Fruit fly (Drosophila melanogaster) whole organism, embryonic: Measurements from ENCODE around the gene fd96Ca.

Source experiments
- Antp ChIP-seq: fragments of 200-800 bp; sonication (Bioruptor generic); optimal IDR thresholded peaks from 3 replicates; lab custom pipeline; 2016; ENCODE audit warnings: missing biosample characterization, missing genetic modification characterization
- Awh ChIP-seq: fragments of 200-800 bp; sonication (Bioruptor generic); IDR thresholded peaks from 2 replicates; pipeline ENCODE4, ENCODE4 v1.3.6; 2022; ENCODE audit warnings: missing biosample characterization, missing genetic modification characterization
- CG10431 ChIP-seq: fragments of 200-800 bp; sonication (Bioruptor generic); optimal IDR thresholded peaks from 3 replicates; lab custom pipeline; 2018; ENCODE audit warnings: missing biosample characterization, mild to moderate bottlenecking, missing genetic modification characterization
- CG10979 ChIP-seq: fragments of 200-800 bp; sonication (Bioruptor generic); optimal IDR thresholded peaks from 2 replicates; lab custom pipeline; 2018; ENCODE audit warnings: missing biosample characterization, mild to moderate bottlenecking, missing genetic modification characterization, moderate library complexity
- CG12219 ChIP-seq: fragments of 200-800 bp; sonication (Bioruptor generic); optimal IDR thresholded peaks from 3 replicates; lab custom pipeline; 2018; ENCODE audit warnings: missing biosample characterization, mild to moderate bottlenecking, missing genetic modification characterization
- CG14965 ChIP-seq: fragments of 200-800 bp; sonication (Bioruptor generic); optimal IDR thresholded peaks from 2 replicates; lab custom pipeline; 2016; ENCODE audit warnings: missing biosample characterization, missing genetic modification characterization, borderline replicate concordance
- CG1832 ChIP-seq: fragments of 200-800 bp; sonication (Bioruptor generic); optimal IDR thresholded peaks from 2 replicates; lab custom pipeline; 2017; ENCODE audit warnings: missing biosample characterization, mild to moderate bottlenecking, missing genetic modification characterization, inconsistent platforms
- CG2116 ChIP-seq: fragments of 200-800 bp; sonication (Bioruptor generic); optimal IDR thresholded peaks from 3 replicates; lab custom pipeline; 2018; ENCODE audit warnings: missing biosample characterization, mild to moderate bottlenecking, missing genetic modification characterization
- CG30020 ChIP-seq: fragments of 200-800 bp; optimal IDR thresholded peaks from 2 replicates; lab custom pipeline; 2019; ENCODE audit warnings: missing biosample characterization, mild to moderate bottlenecking, missing genetic modification characterization, moderate library complexity
- CG32532 ChIP-seq: fragments of 200-800 bp; sonication (Bioruptor generic); IDR thresholded peaks from 2 replicates; pipeline ENCODE4 v1.3.6; 2022; ENCODE audit warnings: missing biosample characterization, missing genetic modification characterization
- CG32772 ChIP-seq: fragments of 200-800 bp; sonication (Bioruptor generic); IDR thresholded peaks from 2 replicates; pipeline ENCODE4 v1.3.6; 2022; ENCODE audit warnings: missing biosample characterization, missing genetic modification characterization
- CG3995 ChIP-seq: fragments of 200-800 bp; sonication (Bioruptor generic); optimal IDR thresholded peaks from 3 replicates; lab custom pipeline; 2016; ENCODE audit warnings: missing biosample characterization, missing genetic modification characterization
- CG4328 ChIP-seq: fragments of 200-800 bp; sonication (Bioruptor generic); optimal IDR thresholded peaks from 3 replicates; lab custom pipeline; 2017; ENCODE audit warnings: missing biosample characterization, missing genetic modification reagents, missing genetic modification characterization
- CG6683 ChIP-seq: fragments of 200-800 bp; sonication (Bioruptor generic); optimal IDR thresholded peaks from 2 replicates; lab custom pipeline; 2017; ENCODE audit warnings: missing biosample characterization, mild to moderate bottlenecking, missing genetic modification characterization, missing genetic modification reagents
- CG6813 ChIP-seq: fragments of 200-800 bp; sonication (Bioruptor generic); optimal IDR thresholded peaks from 2 replicates; lab custom pipeline; 2017; ENCODE audit warnings: missing biosample characterization, missing genetic modification characterization, mild to moderate bottlenecking, moderate library complexity, missing genetic modification reagents
- CTCF ChIP-seq: fragments of 200-800 bp; sonication (Bioruptor generic); optimal IDR thresholded peaks from 2 replicates; lab custom pipeline; 2017; ENCODE audit warnings: missing biosample characterization, mild to moderate bottlenecking, missing genetic modification characterization, moderate library complexity
- D19B ChIP-seq: fragments of 200-800 bp; sonication (Bioruptor generic); optimal IDR thresholded peaks from 2 replicates; lab custom pipeline; 2017; ENCODE audit warnings: missing biosample characterization, mild to moderate bottlenecking, missing genetic modification characterization
- Ets65A ChIP-seq: fragments of 200-800 bp; sonication (Bioruptor generic); peaks from one replicate; lab custom pipeline; 2016; ENCODE audit warnings: missing biosample characterization, missing genetic modification characterization
- Gug ChIP-seq: fragments of 200-800 bp; sonication (Bioruptor generic); IDR thresholded peaks from 4 replicates; pipeline ENCODE4 v1.3.6; 2022; ENCODE audit warnings: missing biosample characterization, missing genetic modification characterization
- Hr78 ChIP-seq, 2 experiments: fragments of 200-800 bp in 1 of 2; fragments of >200 bp in 1 of 2; sonication (Bioruptor generic) in 1 of 2; optimal IDR thresholded peaks; 2 replicates each; lab custom pipeline; 2017 to 2019; ENCODE audit warnings: missing biosample characterization in 2 of 2, missing genetic modification characterization in 2 of 2, mild to moderate bottlenecking in 1 of 2, moderate library complexity in 1 of 2
- Lhr ChIP-seq: fragments of 200-800 bp; sonication (Bioruptor generic); optimal IDR thresholded peaks from 3 replicates; lab custom pipeline; 2017; ENCODE audit warnings: mild to moderate bottlenecking, missing biosample characterization, missing genetic modification reagents, missing genetic modification characterization
- NK7.1 ChIP-seq: fragments of 200-800 bp; sonication (Bioruptor generic); optimal IDR thresholded peaks from 3 replicates; lab custom pipeline; 2016; ENCODE audit warnings: missing biosample characterization, missing genetic modification characterization
- PHDP ChIP-seq: fragments of 200-800 bp; sonication (Bioruptor generic); optimal IDR thresholded peaks from 3 replicates; lab custom pipeline; 2018; ENCODE audit warnings: missing biosample characterization, mild to moderate bottlenecking, missing genetic modification characterization, moderate library complexity
- Pdp1 ChIP-seq, 2 experiments: fragments of 200-800 bp; sonication (Bioruptor generic); optimal IDR thresholded peaks; 3 replicates each; lab custom pipeline; 2016; ENCODE audit warnings: missing biosample characterization in 2 of 2, missing genetic modification characterization in 2 of 2, mild to moderate bottlenecking in 1 of 2, moderate library complexity in 1 of 2
- Rfx ChIP-seq: fragments of 200-800 bp; sonication (Bioruptor generic); IDR thresholded peaks from 2 replicates; pipeline ENCODE4 v1.3.6; 2022; ENCODE audit warnings: missing biosample characterization, missing genetic modification characterization
- Sox102F ChIP-seq: fragments of 200-800 bp; sonication (Bioruptor generic); optimal IDR thresholded peaks from 2 replicates; lab custom pipeline; 2018; ENCODE audit warnings: missing biosample characterization, mild to moderate bottlenecking, missing genetic modification characterization, moderate library complexity
- Trl ChIP-seq, 3 experiments: fragments of >200 bp in 2 of 3; fragments of 200-800 bp in 1 of 3; sonication (Bioruptor generic) in 1 of 3; optimal IDR thresholded peaks; 2 replicates in 1 of 3; 3 replicates in 2 of 3; lab custom pipeline; 2016 to 2017; ENCODE audit warnings: missing biosample characterization in 1 of 3, missing genetic modification characterization in 1 of 3
- Vsx1 ChIP-seq: fragments of 200-800 bp; sonication (Bioruptor generic); optimal IDR thresholded peaks from 2 replicates; lab custom pipeline; 2017; ENCODE audit warnings: missing biosample characterization, mild to moderate bottlenecking, missing genetic modification characterization, missing genetic modification reagents
- aop ChIP-seq: fragments of 200-800 bp; sonication (Bioruptor generic); IDR thresholded peaks from 2 replicates; pipeline ENCODE4 v1.3.6; 2022; ENCODE audit warnings: missing biosample characterization, missing genetic modification characterization
- ap ChIP-seq: fragments of 200-800 bp; sonication (Bioruptor generic); IDR thresholded peaks from 2 replicates; pipeline ENCODE4 v1.3.6; 2022; ENCODE audit warnings: missing biosample characterization, missing genetic modification characterization
- ara ChIP-seq: fragments of 200-800 bp; sonication (Bioruptor generic); IDR thresholded peaks from 2 replicates; pipeline ENCODE4 v1.3.6; 2022; ENCODE audit warnings: missing biosample characterization, missing genetic modification characterization
- ase ChIP-seq: fragments of 200-800 bp; sonication (Bioruptor generic); IDR thresholded peaks from 3 replicates; pipeline ENCODE4 v1.3.6; 2022; ENCODE audit warnings: missing biosample characterization, missing genetic modification characterization
- btn ChIP-seq: fragments of 200-800 bp; sonication (Bioruptor generic); optimal IDR thresholded peaks from 2 replicates; lab custom pipeline; 2016; ENCODE audit warnings: missing biosample characterization, missing genetic modification characterization
- chm ChIP-seq: fragments of 200-800 bp; sonication (Bioruptor generic); IDR thresholded peaks from 2 replicates; pipeline ENCODE4 v1.3.6; 2022; ENCODE audit warnings: missing biosample characterization, missing genetic modification characterization
- dm ChIP-seq: fragments of 200-800 bp; sonication (Bioruptor generic); optimal IDR thresholded peaks from 3 replicates; lab custom pipeline; 2016; ENCODE audit warnings: missing biosample characterization, missing genetic modification characterization
- en ChIP-seq: fragments of 200-800 bp; sonication (Bioruptor generic); optimal IDR thresholded peaks from 2 replicates; lab custom pipeline; 2016; ENCODE audit warnings: missing biosample characterization, missing genetic modification characterization
- eve ChIP-seq, 2 experiments: fragments of >200 bp; optimal IDR thresholded peaks; 2 replicates each; lab custom pipeline; 2017; ENCODE audit warnings: missing biosample characterization in 2 of 2, missing genetic modification characterization in 2 of 2
- ftz-f1 ChIP-seq: fragments of 200-800 bp; sonication (Bioruptor generic); optimal IDR thresholded peaks from 2 replicates; lab custom pipeline; 2016; ENCODE audit warnings: missing biosample characterization, missing genetic modification characterization
- gsb-n ChIP-seq: fragments of 200-800 bp; sonication (Bioruptor generic); optimal IDR thresholded peaks from 3 replicates; lab custom pipeline; 2018; ENCODE audit warnings: missing biosample characterization, mild to moderate bottlenecking, missing genetic modification characterization
- ind ChIP-seq: fragments of 200-800 bp; sonication (Bioruptor generic); optimal IDR thresholded peaks from 3 replicates; lab custom pipeline; 2016; ENCODE audit warnings: missing biosample characterization, missing genetic modification characterization
- insv ChIP-seq, 2 experiments: fragments of 200-800 bp; sonication (Bioruptor generic); optimal IDR thresholded peaks; 3 replicates each; lab custom pipeline; 2016 to 2018; ENCODE audit warnings: missing biosample characterization in 2 of 2, missing genetic modification characterization in 2 of 2
- lab ChIP-seq: fragments of 200-800 bp; sonication (Bioruptor generic); optimal IDR thresholded peaks from 3 replicates; lab custom pipeline; 2017; ENCODE audit warnings: missing biosample characterization, missing genetic modification characterization, mild to moderate bottlenecking, moderate library complexity, missing genetic modification reagents
- peb ChIP-seq: fragments of 200-800 bp; sonication (Bioruptor generic); IDR thresholded peaks from 2 replicates; pipeline ENCODE4 v1.3.6; 2022; ENCODE audit warnings: missing biosample characterization, missing genetic modification characterization
- prd ChIP-seq, 3 experiments: fragments of >200 bp in 2 of 3; fragments of 200-800 bp in 1 of 3; sonication (Bioruptor generic) in 1 of 3; optimal IDR thresholded peaks in 2 of 3; IDR thresholded peaks in 1 of 3; 2 replicates in 2 of 3; 3 replicates in 1 of 3; pipeline versions ENCODE4 v1.3.6 to Lab custom; 2017 to 2022; ENCODE audit warnings: missing biosample characterization in 1 of 3, missing genetic modification characterization in 1 of 3
- sens ChIP-seq: fragments of 200-800 bp; sonication (Bioruptor generic); peaks from one replicate; lab custom pipeline; 2016; ENCODE audit warnings: missing biosample characterization, missing genetic modification characterization
- sim ChIP-seq: fragments of 200-800 bp; sonication (Bioruptor generic); IDR thresholded peaks from 2 replicates; pipeline ENCODE4 v1.3.6; 2022; ENCODE audit warnings: missing biosample characterization, missing genetic modification characterization
- sqz ChIP-seq: fragments of 200-800 bp; sonication (Bioruptor generic); optimal IDR thresholded peaks from 3 replicates; lab custom pipeline; 2018; ENCODE audit warnings: missing biosample characterization, mild to moderate bottlenecking, missing genetic modification characterization
- zfh1 ChIP-seq: fragments of 200-800 bp; sonication (Bioruptor generic); IDR thresholded peaks from 3 replicates; pipeline ENCODE4 v1.3.6; 2022; ENCODE audit warnings: missing biosample characterization, missing genetic modification characterization

The fd96Ca gene

dm6 chr3R:25108932-25109331 lies 26.4 kb downstream of the fd96Ca start, which contains the start of gene CG34027:
CG34027 (minus strand) TSS chr3R:25109032.
- TF ChIP-seq chm (no peak), Gug (no peak), Trl (optimal IDR thresholded peaks at IDR 0.05; lab: Kevin White, UChicago) (no peak), Trl (GFP tag; optimal IDR thresholded peaks at IDR 0.05; lab: Kevin White, UChicago) (no peak), Awh (GFP tag; lab: Robert Waterston, UW) (no peak), peb (no peak), btn (GFP tag; lab: Kevin White, UChicago) (no peak), ap (no peak), Antp (GFP tag; lab: Kevin White, UChicago) (no peak), gsb-n (tag; lab: Kevin White, UChicago) (no peak), sqz (GFP tag; lab: Kevin White, UChicago) (no peak), CG32772 (GFP tag; lab: Robert Waterston, UW) (no peak), en (GFP tag; lab: Kevin White, UChicago) (no peak), ftz-f1 (GFP tag; lab: Kevin White, UChicago) (no peak), ara (no peak), Rfx (GFP tag; lab: Robert Waterston, UW) (no peak), Vsx1 (GFP tag; lab: Kevin White, UChicago) (no peak), D19B (GFP tag; lab: Kevin White, UChicago) (no peak), ind (GFP tag; lab: Kevin White, UChicago) (no peak), lab (GFP tag; lab: Kevin White, UChicago) (no peak)

DNA sequence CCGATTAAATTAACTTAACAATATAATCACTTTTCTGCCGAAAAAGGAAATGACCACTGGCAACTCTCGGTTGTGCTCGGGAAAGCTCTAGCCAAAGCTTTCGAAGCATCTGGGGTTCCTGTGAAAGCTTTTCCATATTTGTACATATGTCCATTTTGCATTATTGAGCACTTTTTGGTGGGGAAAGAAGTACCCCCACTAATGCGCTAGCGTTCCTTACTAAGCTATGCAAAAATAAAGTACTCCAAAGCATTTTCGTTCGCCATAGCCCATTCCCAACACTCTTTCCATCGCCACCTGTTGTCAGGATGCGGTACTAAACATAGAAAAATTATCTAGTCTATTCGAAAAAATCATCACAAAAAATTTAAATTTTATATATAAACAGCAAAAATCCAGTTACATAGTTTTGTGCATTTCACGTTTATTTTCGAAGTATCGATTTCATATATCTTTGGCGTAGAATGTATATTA lies 30.0 kb downstream of the fd96Ca start, which contains the start of gene Nepl16:
Gene Nepl16, minus strand, starts transcription at position 51 of the 474 bp plus-strand sequence.
- TF ChIP-seq ase (GFP tag; lab: Robert Waterston, UW) (no peak), CG10431 (no peak), CG14965 (GFP tag; lab: Kevin White, UChicago) (peak; percentile 88), CTCF (GFP tag; lab: Kevin White, UChicago) (peak; percentile 88), Ets65A (GFP tag; lab: Kevin White, UChicago) (peak; percentile 0), CG32532 (GFP tag; lab: Robert Waterston, UW) (no peak), eve (GFP tag; optimal IDR thresholded peaks at IDR 0.05; lab: Kevin White, UChicago) (peak in 1 of 2 experiments; percentile 51), Lhr (no peak), CG10979 (peak; percentile 96)

DNA sequence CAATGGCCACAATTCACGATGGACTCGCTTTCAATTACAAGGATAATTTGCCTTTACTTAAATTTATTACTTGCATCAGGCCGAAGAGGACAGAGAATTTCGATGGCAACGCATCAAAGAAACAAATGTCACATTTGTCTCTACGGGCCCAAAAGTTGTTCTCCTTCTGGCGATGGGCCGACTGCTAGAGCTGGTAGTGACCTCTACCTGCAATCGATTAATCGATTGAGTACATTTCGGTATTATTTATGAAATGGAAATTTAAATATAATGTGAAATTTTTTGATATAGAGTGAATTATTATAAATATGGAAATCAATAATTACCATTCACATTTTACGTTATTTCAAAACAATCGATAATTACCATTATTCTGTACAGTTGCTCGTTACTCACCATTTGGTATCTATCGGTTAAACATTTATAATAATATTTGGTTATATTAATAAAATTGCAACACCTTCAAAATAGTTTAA lies 40.3 kb downstream of the fd96Ca start, which contains the start of the genes CG31510 and TTLL5:
Gene CG31510, minus strand, starts transcription at position 185 of the 476 bp plus-strand sequence.
Gene TTLL5, minus strand, starts transcription at position 185 of the 476 bp plus-strand sequence.
- TF ChIP-seq CG4328 (GFP tag; lab: Kevin White, UChicago) (no peak), Hr78 (GFP tag; optimal IDR thresholded peaks at IDR 0.05; lab: Kevin White, UChicago) (no peak), insv (GFP tag; optimal IDR thresholded peaks at IDR 0.05; lab: Kevin White, UChicago) (no peak), NK7.1 (no peak), CG3995 (GFP tag; lab: Kevin White, UChicago) (peak; percentile 79), aop (GFP tag; lab: Robert Waterston, UW) (no peak), CG2116 (GFP tag; lab: Kevin White, UChicago) (no peak), Sox102F (GFP tag; lab: Kevin White, UChicago) (no peak), CG30020 (tag; lab: Kevin White, UChicago) (peak; percentile 69), sens (GFP tag; lab: Kevin White, UChicago) (peak; percentile 67), CG6813 (GFP tag; lab: Kevin White, UChicago) (no peak), prd (optimal IDR thresholded peaks at IDR 0.05; lab: Kevin White, UChicago) (no peak), prd (GFP tag; IDR thresholded peaks at IDR 0.05; lab: Robert Waterston, UW) (no peak), CG6683 (no peak), CG10979 (no peak), dm (GFP tag; lab: Kevin White, UChicago) (peak; percentile 27), CG1832 (GFP tag; lab: Kevin White, UChicago) (no peak), Pdp1 (GFP tag; optimal IDR thresholded peaks at IDR 0.05; lab: Kevin White, UChicago) (no peak), CG12219 (no peak), PHDP (tag; lab: Kevin White, UChicago) (no peak), zfh1 (GFP tag; lab: Robert Waterston, UW) (peak; percentile 49; the same call in 1 of the 3 replicates), en (GFP tag; lab: Kevin White, UChicago) (no peak), sim (GFP tag; lab: Robert Waterston, UW) (no peak), ftz-f1 (GFP tag; lab: Kevin White, UChicago) (no peak)
